Worm (Caenorhabditis elegans): ENCODE measurements around the gene fbxb-10.
"Not testable (repeated sequence)": the region's sequence is repeated elsewhere in the genome, so short reads cannot be mapped to it uniquely, and the experiment has no call there.

fbxb-10 gene

DNA sequence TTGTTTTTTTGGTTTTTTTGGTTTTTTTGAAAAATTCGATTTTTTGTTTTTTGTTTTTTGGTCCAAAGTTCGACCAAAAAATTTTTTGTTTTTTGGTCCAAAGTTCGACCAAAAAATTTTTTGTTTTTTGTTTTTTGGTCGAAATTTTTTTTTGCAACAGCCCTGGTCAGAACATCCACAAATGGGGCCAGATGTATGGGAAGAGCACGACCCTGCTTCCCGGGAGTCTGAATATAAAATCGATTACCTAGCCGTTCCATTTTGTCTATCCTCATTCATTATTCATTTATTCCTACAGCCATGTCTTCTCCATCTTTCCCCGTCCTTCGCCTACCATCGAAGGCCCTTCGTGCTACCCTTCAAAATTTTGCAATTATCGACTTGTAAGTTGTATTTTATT lies 35.9 kb upstream of the fbxb-10 start, which contains the start of gene fbxb-95:
TSS of gene fbxb-95 (plus strand) at position 301 of the 400 bp plus-strand sequence.
- not testable (repeated sequence) for TF ChIP-seq egl-27 (tag; optimal IDR thresholded peaks at IDR 0.05); aha-1 (tag); madf-9 (GFP tag; conservative IDR thresholded peaks at IDR 0.05)

DNA sequence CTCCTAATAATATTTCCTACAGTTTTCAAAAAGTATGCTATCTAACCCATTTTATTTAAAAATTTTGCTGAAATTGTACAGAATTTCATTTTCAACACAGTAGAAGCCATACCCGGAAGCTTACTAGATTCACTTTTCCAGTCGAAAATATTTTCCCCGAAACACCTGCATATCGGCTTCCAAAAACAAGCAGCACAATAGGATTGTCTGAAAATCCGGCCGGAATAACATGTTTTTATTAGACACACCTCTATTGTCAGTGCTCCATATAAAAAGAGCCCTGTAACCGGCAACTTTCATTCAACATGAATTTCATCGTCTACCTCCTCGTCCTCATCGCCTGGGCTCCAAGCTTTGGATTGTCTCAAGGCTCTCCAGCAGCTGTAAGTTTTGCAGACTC lies 34.3 kb upstream of the fbxb-10 start, which contains the start of gene C52E2.2:
TSS of gene C52E2.2 (plus strand) at position 301 of the 400 bp plus-strand sequence.
- no peak for TF ChIP-seq nhr-42 (GFP tag; IDR thresholded peaks at IDR 0.05)
- TF ChIP-seq ceh-28 (tag; optimal IDR thresholded peaks at IDR 0.05), result no peak
- TF ChIP-seq daf-16 (GFP tag; optimal IDR thresholded peaks at IDR 0.05), result no peak
- TF ChIP-seq daf-16 (tag; optimal IDR thresholded peaks at IDR 0.05), result no peak
- TF ChIP-seq daf-8 (GFP tag; IDR thresholded peaks at IDR 0.05), result no peak
- no peak for TF ChIP-seq pha-4 (GFP tag; IDR thresholded peaks at IDR 0.05)
- TF ChIP-seq pha-4 (tag; optimal IDR thresholded peaks at IDR 0.05), result no peak
- TF ChIP-seq madf-5 (GFP tag; IDR thresholded peaks at IDR 0.05), result no peak
- TF ChIP-seq nhr-10 (tag; optimal IDR thresholded peaks at IDR 0.05), result no peak
- no peak for TF ChIP-seq lim-7 (GFP tag; IDR thresholded peaks at IDR 0.05)

DNA sequence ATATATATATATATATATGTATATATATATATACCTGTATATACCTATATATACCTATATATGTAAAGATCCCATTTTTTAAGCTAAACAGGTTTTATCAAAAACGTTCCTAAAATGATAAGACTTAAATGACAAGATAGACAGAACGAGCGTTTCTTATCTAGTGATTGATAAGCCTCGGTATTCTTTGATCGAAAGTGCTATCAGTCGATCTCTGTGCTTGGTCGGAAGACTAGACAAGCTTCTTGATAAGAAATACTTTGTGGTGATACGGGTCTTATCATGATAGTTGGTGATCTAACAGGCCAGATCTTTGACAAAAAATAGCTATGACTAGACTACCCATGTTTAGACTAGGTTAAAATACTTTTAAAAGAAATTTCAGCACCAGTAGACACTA lies 33.5 kb upstream of the fbxb-10 start:
- TF ChIP-seq snpc-4 (tag; optimal IDR thresholded peaks at IDR 0.05), result no peak
- no peak for TF ChIP-seq ceh-62 (tag; optimal IDR thresholded peaks at IDR 0.05)
- no peak for TF ChIP-seq rbr-2 (tag; optimal IDR thresholded peaks at IDR 0.05)
- no peak for TF ChIP-seq ZK337.2 (GFP tag; IDR thresholded peaks at IDR 0.05)
- TF ChIP-seq hlh-11 (tag; optimal IDR thresholded peaks at IDR 0.05), result peak; percentile 92
- TF ChIP-seq pha-4 (GFP tag; IDR thresholded peaks at IDR 0.05), result no peak
- no peak for TF ChIP-seq pha-4 (tag; optimal IDR thresholded peaks at IDR 0.05)
- TF ChIP-seq ctbp-1 (GFP tag; IDR thresholded peaks at IDR 0.05), result no peak
- TF ChIP-seq jun-1 (tag; optimal IDR thresholded peaks at IDR 0.05), result peak; percentile 34
- TF ChIP-seq nhr-76 (tag; optimal IDR thresholded peaks at IDR 0.05), result no peak
- no peak for TF ChIP-seq Y5F2A.4 (GFP tag; optimal IDR thresholded peaks at IDR 0.05)
- TF ChIP-seq nhr-102 (tag; optimal IDR thresholded peaks at IDR 0.05), result no peak
- TF ChIP-seq dmd-6 (GFP tag; IDR thresholded peaks at IDR 0.05), result peak; percentile 99
- TF ChIP-seq daf-16 (GFP tag; optimal IDR thresholded peaks at IDR 0.05), result no peak
- peak; percentile 85 for TF ChIP-seq daf-16 (tag; optimal IDR thresholded peaks at IDR 0.05)
- TF ChIP-seq nhr-111 (GFP tag; optimal IDR thresholded peaks at IDR 0.05), result no peak
- no peak for TF ChIP-seq ceh-32 (tag; optimal IDR thresholded peaks at IDR 0.05; ENCODE audit: poor library complexity)
- TF ChIP-seq lim-7 (GFP tag; IDR thresholded peaks at IDR 0.05), result no peak
- TF ChIP-seq lin-13 (GFP tag; optimal IDR thresholded peaks at IDR 0.05), result no peak
- no peak for TF ChIP-seq zfp-3 (GFP tag; conservative IDR thresholded peaks at IDR 0.05)
- peak; percentile 57 for TF ChIP-seq nhr-6 (tag; optimal IDR thresholded peaks at IDR 0.05)
- no peak for TF ChIP-seq gei-8 (GFP tag; optimal IDR thresholded peaks at IDR 0.05)
- TF ChIP-seq Y105C5A.15 (GFP tag; IDR thresholded peaks at IDR 0.05), result no peak
- peak; percentile 90 for TF ChIP-seq php-3 (GFP tag; IDR thresholded peaks at IDR 0.05)
- peak; percentile 38 for TF ChIP-seq aha-1 (tag)
- peak; percentile 47 for TF ChIP-seq mxl-3 (GFP tag; optimal IDR thresholded peaks at IDR 0.05)
- TF ChIP-seq zip-11 (GFP tag; IDR thresholded peaks at IDR 0.05), result no peak
- no peak for TF ChIP-seq daf-8 (GFP tag; IDR thresholded peaks at IDR 0.05)
- TF ChIP-seq nhr-10 (tag; optimal IDR thresholded peaks at IDR 0.05), result no peak
- TF ChIP-seq R02D3.7 (tag; optimal IDR thresholded peaks at IDR 0.05), result no peak
- TF ChIP-seq ama-1 (optimal IDR thresholded peaks at IDR 0.05), result no peak
- peak; percentile 97 for TF ChIP-seq lin-1 (GFP tag; IDR thresholded peaks at IDR 0.05)
- no peak for TF ChIP-seq cey-2 (tag; optimal IDR thresholded peaks at IDR 0.05; ENCODE audit: borderline replicate concordance, insufficient read depth)
- TF ChIP-seq hlh-30 (tag; optimal IDR thresholded peaks at IDR 0.05; ENCODE audit: insufficient read depth), result peak; percentile 2
- TF ChIP-seq duxl-1 (tag; optimal IDR thresholded peaks at IDR 0.05; ENCODE audit: poor library complexity), result peak; percentile 87
- TF ChIP-seq egl-27 (tag; optimal IDR thresholded peaks at IDR 0.05), result no peak
- no peak for TF ChIP-seq T20F7.1 (GFP tag; optimal IDR thresholded peaks at IDR 0.05)
- TF ChIP-seq mxl-2 (GFP tag; conservative IDR thresholded peaks at IDR 0.05), result no peak
- TF ChIP-seq arid-1 (GFP tag; conservative IDR thresholded peaks at IDR 0.05), result no peak
- TF ChIP-seq dmd-9 (GFP tag; IDR thresholded peaks at IDR 0.05), result no peak
- TF ChIP-seq pqm-1 (tag; optimal IDR thresholded peaks at IDR 0.05), result peak; percentile 99
- TF ChIP-seq ceh-44 (GFP tag; IDR thresholded peaks at IDR 0.05), result no peak
- no peak for TF ChIP-seq ztf-11 (tag; optimal IDR thresholded peaks at IDR 0.05)
